Worm (Caenorhabditis elegans) whole organism, L4 larva: Measurements from ENCODE around the gene vha-11.
A peak's percentile ranks its signal among the peaks of the same experiment; 100 is the strongest.

Experiments
- D1046.2 ChIP-seq: fragments of 200-800 bp; sonication (Bioruptor generic); IDR thresholded peaks from 2 replicates; pipeline ENCODE4 v1.3.6; 2022; ENCODE audit warnings: missing genetic modification characterization, missing compliant biosample characterization
- F10B5.3 ChIP-seq: sonication (generic microtip); optimal IDR thresholded peaks from 2 replicates; lab custom pipeline; 2016; ENCODE audit warnings: mild to moderate bottlenecking, missing genetic modification characterization, missing compliant biosample characterization
- Y105C5A.15 ChIP-seq: fragments of 200-800 bp; sonication (Bioruptor generic); IDR thresholded peaks from 2 replicates; pipeline ENCODE4 v1.3.6; 2022; ENCODE audit warnings: missing genetic modification characterization, missing compliant biosample characterization
- Y75B8A.6 ChIP-seq: fragments of 200-800 bp; sonication (Bioruptor generic); IDR thresholded peaks from 2 replicates; pipeline ENCODE4 v1.3.6; 2022; ENCODE audit warnings: missing genetic modification reagents, missing genetic modification characterization, missing compliant biosample characterization
- ZK337.2 ChIP-seq: fragments of 200-800 bp; sonication (Bioruptor generic); IDR thresholded peaks from 2 replicates; pipeline ENCODE4 v1.3.6; 2022; ENCODE audit warnings: missing genetic modification reagents, missing genetic modification characterization, missing compliant biosample characterization
- aha-1 ChIP-seq: fragments of 150-350 bp; peaks from one replicate; lab custom pipeline; 2014; ENCODE audit warnings: missing biosample characterization, missing genetic modification characterization
- aly-2 ChIP-seq: sonication (generic microtip); optimal IDR thresholded peaks from 2 replicates; lab custom pipeline; 2018; ENCODE audit warnings: missing biosample characterization, missing genetic modification characterization
- ceh-28 ChIP-seq: fragments of 150-350 bp; optimal IDR thresholded peaks from 2 replicates; lab custom pipeline; 2014; ENCODE audit warnings: missing biosample characterization, missing genetic modification reagents, missing genetic modification characterization
- ceh-62 ChIP-seq: sonication (generic microtip); optimal IDR thresholded peaks from 2 replicates; lab custom pipeline; 2017; ENCODE audit warnings: missing biosample characterization, missing genetic modification characterization
- ces-1 ChIP-seq: fragments of 150-350 bp; sonication (generic microtip); optimal IDR thresholded peaks from 4 replicates; lab custom pipeline; 2014; ENCODE audit warnings: missing biosample characterization, missing genetic modification reagents, missing genetic modification characterization
- cey-2 ChIP-seq: sonication (generic microtip); optimal IDR thresholded peaks from 3 replicates; lab custom pipeline; 2017; ENCODE audit warnings: missing genetic modification characterization, mild to moderate bottlenecking, missing compliant biosample characterization, antibody characterized with exemption, borderline replicate concordance; ENCODE audit not compliant: insufficient read depth
- ctbp-1 ChIP-seq: fragments of 200-800 bp; sonication (Bioruptor generic); IDR thresholded peaks from 2 replicates; pipeline ENCODE4 v1.3.6; 2022; ENCODE audit warnings: missing genetic modification reagents, missing genetic modification characterization, missing compliant biosample characterization
- daf-12 ChIP-seq: fragments of 150-350 bp; optimal IDR thresholded peaks from 2 replicates; lab custom pipeline; 2014; ENCODE audit warnings: missing biosample characterization, missing genetic modification reagents, missing genetic modification characterization
- dmd-6 ChIP-seq: fragments of 200-800 bp; sonication (Bioruptor generic); IDR thresholded peaks from 2 replicates; pipeline ENCODE4 v1.3.6; 2022; ENCODE audit warnings: missing genetic modification reagents, missing genetic modification characterization, missing compliant biosample characterization
- dmd-9 ChIP-seq: fragments of 200-800 bp; sonication (Bioruptor generic); IDR thresholded peaks from 2 replicates; pipeline ENCODE4 v1.3.6; 2022; ENCODE audit warnings: missing genetic modification reagents, missing genetic modification characterization, missing compliant biosample characterization
- egl-27 ChIP-seq: sonication (generic microtip); optimal IDR thresholded peaks from 3 replicates; lab custom pipeline; 2017; ENCODE audit warnings: missing biosample characterization, missing genetic modification reagents, missing genetic modification characterization
- egl-43 ChIP-seq: fragments of 200-800 bp; sonication (Bioruptor generic); IDR thresholded peaks from 2 replicates; pipeline ENCODE4 v1.3.6; 2022; ENCODE audit warnings: missing genetic modification reagents, missing genetic modification characterization, missing compliant biosample characterization
- fkh-10 ChIP-seq: fragments of 150-350 bp; optimal IDR thresholded peaks from 2 replicates; lab custom pipeline; 2014; ENCODE audit warnings: missing biosample characterization, missing genetic modification reagents, missing genetic modification characterization
- hif-1 ChIP-seq, 2 experiments: sonication (generic microtip); optimal IDR thresholded peaks; 2 replicates each; lab custom pipeline; 2016 to 2017; ENCODE audit warnings: missing compliant biosample characterization in 2 of 2, missing genetic modification characterization in 2 of 2, missing genetic modification reagents in 2 of 2, missing genotype in 2 of 2, mild to moderate bottlenecking in 1 of 2
- hlh-11 ChIP-seq: fragments of 200-800 bp; sonication (Bioruptor generic); optimal IDR thresholded peaks from 2 replicates; lab custom pipeline; 2018; ENCODE audit warnings: mild to moderate bottlenecking, missing genetic modification characterization, missing compliant biosample characterization
- hlh-30 ChIP-seq: sonication (generic microtip); optimal IDR thresholded peaks from 2 replicates; lab custom pipeline; 2017; ENCODE audit warnings: antibody characterized with exemption, mild to moderate bottlenecking, missing genetic modification characterization, missing compliant biosample characterization; ENCODE audit not compliant: insufficient read depth
- lim-7 ChIP-seq: fragments of 200-800 bp; sonication (Bioruptor generic); IDR thresholded peaks from 2 replicates; pipeline ENCODE4 v1.3.6; 2022; ENCODE audit warnings: missing genetic modification characterization, missing compliant biosample characterization
- lin-13 ChIP-seq: fragments of 150-350 bp; optimal IDR thresholded peaks from 2 replicates; lab custom pipeline; 2014; ENCODE audit warnings: missing biosample characterization, missing genetic modification reagents, missing genetic modification characterization
- lin-15B ChIP-seq: fragments of 150-350 bp; sonication (generic microtip); optimal IDR thresholded peaks from 3 replicates; lab custom pipeline; 2014; ENCODE audit warnings: missing biosample characterization, missing genetic modification characterization
- lin-38 ChIP-seq: fragments of 200-800 bp; sonication (Bioruptor generic); IDR thresholded peaks from 2 replicates; pipeline ENCODE4 v1.3.6; 2022; ENCODE audit warnings: missing genetic modification reagents, missing genetic modification characterization, missing compliant biosample characterization
- lsy-2 ChIP-seq, 2 experiments: fragments of 150-350 bp in 1 of 2; sonication (generic microtip) in 1 of 2; optimal IDR thresholded peaks; 2 replicates each; lab custom pipeline; 2014 to 2017; ENCODE audit warnings: missing biosample characterization in 2 of 2, missing genetic modification characterization in 2 of 2
- madf-5 ChIP-seq, 2 experiments: fragments of 200-800 bp; sonication (Bioruptor generic); IDR thresholded peaks; 2 replicates each; pipeline ENCODE4 v1.3.6; 2022; ENCODE audit warnings: missing compliant biosample characterization in 2 of 2, missing genetic modification characterization in 2 of 2
- madf-9 ChIP-seq: fragments of 200-800 bp; sonication (Bioruptor generic); conservative IDR thresholded peaks from 2 replicates; pipeline ENCODE4 v1.3.6; 2022; ENCODE audit warnings: missing genetic modification reagents, missing genetic modification characterization, missing compliant biosample characterization
- mxl-3 ChIP-seq: fragments of 200-800 bp; sonication (Bioruptor generic); optimal IDR thresholded peaks from 2 replicates; lab custom pipeline; 2018; ENCODE audit warnings: mild to moderate bottlenecking, missing genetic modification characterization, missing compliant biosample characterization
- nhr-25 ChIP-seq: sonication (generic microtip); optimal IDR thresholded peaks from 2 replicates; lab custom pipeline; 2017; ENCODE audit warnings: missing genetic modification characterization, mild to moderate bottlenecking, missing compliant biosample characterization, antibody characterized with exemption, moderate library complexity, borderline replicate concordance; ENCODE audit not compliant: insufficient read depth
- nhr-6 ChIP-seq: fragments of 150-350 bp; optimal IDR thresholded peaks from 2 replicates; lab custom pipeline; 2014; ENCODE audit warnings: missing biosample characterization, missing genetic modification characterization
- pha-4 ChIP-seq, 2 experiments: fragments of 150-350 bp in 1 of 2; fragments of 200-800 bp in 1 of 2; sonication (Bioruptor generic) in 1 of 2; IDR thresholded peaks in 1 of 2; optimal IDR thresholded peaks in 1 of 2; 2 replicates each; pipeline versions ENCODE4 v1.3.6 to Lab custom; 2014 to 2022; ENCODE audit warnings: missing genetic modification characterization in 2 of 2, missing genetic modification reagents in 2 of 2, missing biosample characterization in 1 of 2, missing compliant biosample characterization in 1 of 2
- php-3 ChIP-seq: fragments of 200-800 bp; sonication (Bioruptor generic); IDR thresholded peaks from 2 replicates; pipeline ENCODE4 v1.3.6; 2022; ENCODE audit warnings: missing genetic modification reagents, missing genetic modification characterization, missing compliant biosample characterization
- pqm-1 ChIP-seq: sonication (generic microtip); optimal IDR thresholded peaks from 2 replicates; lab custom pipeline; 2017; ENCODE audit warnings: missing biosample characterization, missing genetic modification characterization
- rbr-2 ChIP-seq: sonication (generic microtip); optimal IDR thresholded peaks from 2 replicates; lab custom pipeline; 2016; ENCODE audit warnings: missing genotype, missing genetic modification characterization, missing compliant biosample characterization
- sdz-12 ChIP-seq: fragments of 200-800 bp; sonication (Bioruptor generic); optimal IDR thresholded peaks from 2 replicates; lab custom pipeline; 2018; ENCODE audit warnings: mild to moderate bottlenecking, missing genetic modification characterization, missing compliant biosample characterization
- spr-1 ChIP-seq: sonication (generic microtip); optimal IDR thresholded peaks from 2 replicates; lab custom pipeline; 2016; ENCODE audit warnings: mild to moderate bottlenecking, missing genetic modification characterization, missing compliant biosample characterization
- spr-3 ChIP-seq: fragments of 200-800 bp; sonication (Bioruptor generic); optimal IDR thresholded peaks from 2 replicates; lab custom pipeline; 2018; ENCODE audit warnings: mild to moderate bottlenecking, missing genetic modification characterization, missing compliant biosample characterization
- tra-1 ChIP-seq: fragments of 200-800 bp; sonication (Bioruptor generic); IDR thresholded peaks from 2 replicates; pipeline ENCODE4 v1.3.6; 2022; ENCODE audit warnings: missing genetic modification reagents, missing genetic modification characterization, missing compliant biosample characterization
- unc-62 ChIP-seq, 3 experiments: fragments of 150-350 bp in 1 of 3; sonication (generic microtip); optimal IDR thresholded peaks in 2 of 3; peaks in 1 of 3; 1 replicate in 1 of 3; 2 replicates in 2 of 3; lab custom pipeline; 2014 to 2017; ENCODE audit warnings: missing biosample characterization in 3 of 3, missing genetic modification characterization in 3 of 3, missing genetic modification reagents in 3 of 3, missing genotype in 1 of 3
- zag-1 ChIP-seq: fragments of 150-350 bp; optimal IDR thresholded peaks from 2 replicates; lab custom pipeline; 2014; ENCODE audit warnings: missing biosample characterization, missing genetic modification characterization
- zfp-3 ChIP-seq: fragments of 200-800 bp; sonication (Bioruptor generic); conservative IDR thresholded peaks from 2 replicates; pipeline ENCODE4 v1.3.6; 2022; ENCODE audit warnings: missing genetic modification reagents, missing genetic modification characterization, missing compliant biosample characterization
- ztf-7 ChIP-seq: fragments of 150-350 bp; optimal IDR thresholded peaks from 2 replicates; lab custom pipeline; 2014; ENCODE audit warnings: missing biosample characterization, missing genetic modification characterization

The vha-11 gene

ce11 chrIV:2315545-2315995 lies 1.2 kb upstream of the vha-11 start, which contains the start of gene vha-3 (continued):
- no peak for TF ChIP-seq nhr-25
- no peak for TF ChIP-seq rbr-2 (tag; lab: Kevin White, UChicago)
- peak; percentile 62 for TF ChIP-seq aha-1 (tag; lab: Kevin White, UChicago)
- no peak for TF ChIP-seq hlh-30 (tag; lab: Kevin White, UChicago)
- no peak for TF ChIP-seq aly-2 (tag; lab: Kevin White, UChicago)
- no peak for TF ChIP-seq lin-13 (GFP tag; lab: Kevin White, UChicago)
- peak; percentile 59; the same call in 1 of the 2 replicates for TF ChIP-seq egl-43 (GFP tag; lab: Robert Waterston, UW)
- no peak for TF ChIP-seq pha-4 (GFP tag; IDR thresholded peaks at IDR 0.05; lab: Robert Waterston, UW)
- no peak for TF ChIP-seq pha-4 (tag; optimal IDR thresholded peaks at IDR 0.05; lab: Kevin White, UChicago)
- no peak for TF ChIP-seq ctbp-1 (GFP tag; lab: Robert Waterston, UW)
- no peak for TF ChIP-seq fkh-10 (GFP tag; lab: Kevin White, UChicago)
- TF ChIP-seq hlh-11 (tag; lab: Kevin White, UChicago) = no peak
- TF ChIP-seq unc-62 (GFP tag; optimal IDR thresholded peaks at IDR 0.05 in 1 of 2; lab: Kevin White, UChicago) = no peak
- no peak for TF ChIP-seq unc-62 (tag; optimal IDR thresholded peaks at IDR 0.05; lab: Kevin White, UChicago)
- no peak for TF ChIP-seq cey-2 (tag; lab: Kevin White, UChicago)
- TF ChIP-seq Y75B8A.6 (GFP tag; lab: Robert Waterston, UW) = no peak

- peak; percentile 9 for TF ChIP-seq aha-1 (tag; lab: Kevin White, UChicago)
- TF ChIP-seq php-3 = 0 out of 2 replicates have a peak, but pooled peaks have one; percentile 7
- TF ChIP-seq lsy-2 (tag; optimal IDR thresholded peaks at IDR 0.05; lab: Kevin White, UChicago) = peak in 1 of 2 experiments; percentile 10
- peak; percentile 75 for TF ChIP-seq ceh-28
- TF ChIP-seq tra-1 = no peak
These were observed 495 bp upstream of the vha-11 start for ce11 chrIV:2314862-2315261.

ce11 chrIV:2311554-2311953 lies 2.8 kb downstream of the vha-11 start:
- TF ChIP-seq lin-38 (peak; percentile 92), ztf-7 (tag; lab: Kevin White, UChicago) (no peak)

ce11 chrIV:2308203-2308602 lies 6.2 kb downstream of the vha-11 start:
- TF ChIP-seq ctbp-1 (GFP tag; lab: Robert Waterston, UW) = no peak
- no peak for TF ChIP-seq ztf-7 (tag; lab: Kevin White, UChicago)
- TF ChIP-seq hlh-11 (tag; lab: Kevin White, UChicago) = no peak
- no peak for TF ChIP-seq php-3
- TF ChIP-seq mxl-3 (GFP tag; lab: Kevin White, UChicago) = no peak
- no peak for TF ChIP-seq sdz-12
- no peak for TF ChIP-seq D1046.2 (GFP tag; lab: Robert Waterston, UW)
- TF ChIP-seq egl-27 (tag; lab: Kevin White, UChicago) = no peak
- no peak for TF ChIP-seq zag-1 (tag; lab: Kevin White, UChicago)
- no peak for TF ChIP-seq lin-15B (tag; lab: Kevin White, UChicago)
- no peak for TF ChIP-seq ceh-28
- TF ChIP-seq daf-12 = no peak
- no peak for TF ChIP-seq madf-9 (GFP tag; lab: Robert Waterston, UW)
- TF ChIP-seq spr-1 (tag; lab: Kevin White, UChicago) = no peak
- 0 out of 2 replicates have a peak, but pooled peaks have one; percentile 20 for TF ChIP-seq zfp-3 (GFP tag; lab: Robert Waterston, UW)
- TF ChIP-seq ZK337.2 (GFP tag; lab: Robert Waterston, UW) = no peak
- TF ChIP-seq F10B5.3 (tag; lab: Kevin White, UChicago) = no peak
- TF ChIP-seq nhr-6 (tag; lab: Kevin White, UChicago) = no peak
- TF ChIP-seq ceh-62 (tag; lab: Kevin White, UChicago) = no peak
- no peak for TF ChIP-seq pqm-1 (tag; lab: Kevin White, UChicago)
- no peak for TF ChIP-seq dmd-9 (GFP tag; lab: Robert Waterston, UW)
- no peak for TF ChIP-seq hif-1 (tag; optimal IDR thresholded peaks at IDR 0.05; lab: Kevin White, UChicago)
- TF ChIP-seq spr-3 = no peak
- no peak for TF ChIP-seq ces-1 (GFP tag; lab: Kevin White, UChicago)
- no peak for TF ChIP-seq fkh-10 (GFP tag; lab: Kevin White, UChicago)
- no peak for TF ChIP-seq lin-13 (GFP tag; lab: Kevin White, UChicago)
- TF ChIP-seq lin-38 = peak; percentile 67
- 0 out of 4 replicates have a peak, but pooled peaks of 1 of the 2 experiments have one; percentile 15 for TF ChIP-seq madf-5 (GFP tag; IDR thresholded peaks at IDR 0.05; lab: Robert Waterston, UW)
- no peak for TF ChIP-seq lim-7
- no peak for TF ChIP-seq dmd-6
- no peak for TF ChIP-seq Y105C5A.15 (GFP tag; lab: Robert Waterston, UW)
- no peak for TF ChIP-seq cey-2 (tag; lab: Kevin White, UChicago)
